Worm (Caenorhabditis elegans): ENCODE results near the gene amt-2.

- TF ChIP-seq tab-1 (GFP tag; IDR thresholded peaks at IDR 0.05) = no peak
- no peak for TF ChIP-seq flt-1 (GFP tag; IDR thresholded peaks at IDR 0.05)
- no peak for TF ChIP-seq ztf-23 (GFP tag; IDR thresholded peaks at IDR 0.05)
- no peak for TF ChIP-seq cog-1 (tag; optimal IDR thresholded peaks at IDR 0.05)
- TF ChIP-seq ztf-29 (GFP tag; IDR thresholded peaks at IDR 0.05) = no peak
- TF ChIP-seq klf-2 (GFP tag; conservative IDR thresholded peaks at IDR 0.05) = no peak
- no peak for TF ChIP-seq ref-1 (GFP tag; conservative IDR thresholded peaks at IDR 0.05)
These were observed 10.4 kb downstream of the amt-2 start, which contains the start of gene F49E11.7 for ce11 chrIV:13052568-13052967.
